Worm (Caenorhabditis elegans) whole organism, midembryonic: ENCODE data around the gene parg-2.

ENCODE experiments used
- flt-1 ChIP-seq: fragments of 200-800 bp; sonication (Bioruptor generic); IDR thresholded peaks from 2 replicates; pipeline ENCODE4 v1.3.6; 2022; ENCODE audit warnings: missing genetic modification characterization, missing compliant biosample characterization
- ztf-29 ChIP-seq: fragments of 200-800 bp; sonication (Bioruptor generic); IDR thresholded peaks from 2 replicates; pipeline ENCODE4 v1.3.6; 2022; ENCODE audit warnings: missing genetic modification reagents, missing genetic modification characterization, missing compliant biosample characterization

DNA sequence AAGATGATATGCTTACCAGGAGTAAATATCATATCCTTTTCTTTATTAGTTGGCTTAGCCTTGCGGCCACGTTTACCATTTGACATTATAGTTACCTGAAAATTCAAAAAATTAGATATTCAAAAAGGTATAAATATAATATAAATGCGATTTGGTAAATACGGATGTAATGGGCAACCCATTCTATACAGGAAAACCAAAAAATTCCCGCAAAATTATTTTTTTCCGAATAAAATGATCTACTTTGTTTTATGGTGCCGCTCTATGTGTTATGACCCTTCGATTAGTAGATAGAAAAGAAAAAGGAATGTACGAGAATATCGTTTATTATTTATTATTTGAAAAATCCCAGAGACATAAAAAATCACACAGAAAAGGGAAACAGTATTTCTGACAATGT lies 39.8 kb upstream of the parg-2 start, which contains the start of gene elli-1:
- no peak for TF ChIP-seq ztf-29 (GFP tag; lab: Robert Waterston, UW)
- TF ChIP-seq flt-1 (GFP tag; lab: Robert Waterston, UW): no peak
